Worm (Caenorhabditis elegans): Measurements from ENCODE around the gene F10E9.2.

The F10E9.2 gene

DNA sequence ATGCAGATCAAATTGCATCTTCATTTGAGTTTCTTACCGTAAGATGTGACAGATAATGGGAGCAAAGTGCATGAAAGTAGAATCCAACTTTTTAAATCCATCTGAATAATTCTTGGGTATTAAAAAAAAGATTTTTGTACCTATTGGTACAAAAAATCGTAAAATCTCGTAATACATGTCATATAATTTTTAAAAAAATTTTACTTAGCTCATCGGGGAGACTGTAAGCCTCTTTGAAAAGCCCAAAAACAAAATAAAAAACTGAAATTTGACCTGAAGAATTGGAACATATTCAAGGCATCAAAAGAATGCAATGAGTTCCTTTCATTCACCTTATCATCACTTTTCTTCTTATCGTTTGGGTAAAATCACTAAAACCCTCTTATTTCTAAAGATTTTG, 36.6 kb upstream of the F10E9.2 start, which contains the start of gene clec-160:
clec-160 (minus strand) TSS at position 101 of the 400 bp plus-strand sequence.
- no peak for TF ChIP-seq ztf-6 (GFP tag; IDR thresholded peaks at IDR 0.05)
- TF ChIP-seq hrde-1 (tag; optimal IDR thresholded peaks at IDR 0.05; ENCODE audit: borderline replicate concordance) = no peak
- no peak for TF ChIP-seq nfyb-1 (GFP tag; IDR thresholded peaks at IDR 0.05)
- no peak for TF ChIP-seq tbp1 (GFP tag; optimal IDR thresholded peaks at IDR 0.05)
- no peak for TF ChIP-seq mes-4 (tag; optimal IDR thresholded peaks at IDR 0.05)
- TF ChIP-seq rcor-1 (GFP tag; IDR thresholded peaks at IDR 0.05) = no peak
- no peak for TF ChIP-seq nhr-27 (tag; optimal IDR thresholded peaks at IDR 0.05)
- TF ChIP-seq hmg-20 (GFP tag; IDR thresholded peaks at IDR 0.05) = no peak
- no peak for TF ChIP-seq tbx-9 (tag; optimal IDR thresholded peaks at IDR 0.05; ENCODE audit: borderline replicate concordance)
- no peak for TF ChIP-seq dpl-1 (GFP tag; optimal IDR thresholded peaks at IDR 0.05)
- no peak for TF ChIP-seq pha-4 (tag; optimal IDR thresholded peaks at IDR 0.05)
- no peak for TF ChIP-seq snpc-1.3 (tag; optimal IDR thresholded peaks at IDR 0.05; ENCODE audit: insufficient read depth)
- TF ChIP-seq xnd-1 (tag; optimal IDR thresholded peaks at IDR 0.05) = no peak
- no peak for TF ChIP-seq lin-54 (GFP tag; optimal IDR thresholded peaks at IDR 0.05)

DNA sequence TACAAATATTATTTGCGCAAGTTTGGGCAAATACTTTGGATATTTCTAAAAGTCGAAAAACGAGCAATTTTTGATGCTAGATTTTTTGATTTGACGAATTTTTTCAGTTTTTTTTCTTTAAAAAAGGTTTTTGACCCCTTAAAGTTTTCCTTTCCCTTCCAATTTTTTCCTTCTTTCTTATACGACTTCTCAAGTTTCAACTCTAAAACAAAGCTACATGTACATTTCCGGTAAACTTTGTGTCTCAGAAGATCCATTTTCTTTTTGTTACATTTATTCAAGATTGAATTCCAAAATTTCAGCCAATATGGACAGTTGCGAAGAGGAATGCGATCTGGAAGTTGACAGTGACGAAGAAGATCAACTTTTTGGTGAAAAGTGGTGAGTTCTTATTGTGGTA, 33.7 kb upstream of the F10E9.2 start, which contains the start of gene mig-10:
mig-10 (plus strand) TSS at position 301 of the 400 bp plus-strand sequence.
- no peak for TF ChIP-seq sea-2 (GFP tag; IDR thresholded peaks at IDR 0.05)
- no peak for TF ChIP-seq mes-4 (tag; optimal IDR thresholded peaks at IDR 0.05)
- no peak for TF ChIP-seq akir-1 (GFP tag; optimal IDR thresholded peaks at IDR 0.05)
- no peak for TF ChIP-seq B0261.1 (tag; optimal IDR thresholded peaks at IDR 0.05)
- no peak for TF ChIP-seq mel-28 (tag; optimal IDR thresholded peaks at IDR 0.05; ENCODE audit: borderline replicate concordance)
- TF ChIP-seq hmg-20 (GFP tag; IDR thresholded peaks at IDR 0.05) = no peak
- TF ChIP-seq B0336.3 (GFP tag; IDR thresholded peaks at IDR 0.05) = no peak
- no peak for TF ChIP-seq ccch-3 (GFP tag; optimal IDR thresholded peaks at IDR 0.05)
- no peak for TF ChIP-seq nfyb-1 (GFP tag; IDR thresholded peaks at IDR 0.05)

DNA sequence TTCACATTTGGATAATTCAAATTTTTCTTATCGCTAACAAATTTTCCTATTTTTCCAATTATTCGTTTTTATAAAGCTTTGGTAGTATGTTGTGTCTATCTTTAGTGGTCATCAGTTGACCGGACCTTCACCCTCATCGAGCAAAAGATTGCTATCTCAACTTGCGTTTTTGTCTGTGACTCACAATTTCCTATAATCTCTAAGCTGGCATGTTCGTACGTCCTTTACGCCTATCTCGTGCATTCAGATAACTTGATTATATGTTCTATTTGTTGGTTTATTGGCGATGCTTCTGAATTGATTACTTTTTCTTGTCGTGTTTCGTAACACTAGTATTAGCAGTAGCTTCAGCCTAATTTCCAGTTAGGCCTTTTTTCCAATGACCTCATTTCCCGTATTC, 32.9 kb upstream of the F10E9.2 start:
- no peak for TF ChIP-seq athp-1 (tag; optimal IDR thresholded peaks at IDR 0.05)
- TF ChIP-seq mel-28 (tag; optimal IDR thresholded peaks at IDR 0.05; ENCODE audit: borderline replicate concordance) = no peak
- TF ChIP-seq akir-1 (GFP tag; optimal IDR thresholded peaks at IDR 0.05) = no peak
- no peak for TF ChIP-seq efl-1 (GFP tag; optimal IDR thresholded peaks at IDR 0.05)
- TF ChIP-seq cebp-2 (GFP tag; IDR thresholded peaks at IDR 0.05) = no peak
- no peak for TF ChIP-seq snpc-4 (GFP tag; optimal IDR thresholded peaks at IDR 0.05)
- TF ChIP-seq snpc-4 (tag; optimal IDR thresholded peaks at IDR 0.05) = no peak
- TF ChIP-seq C17E4.6 (GFP tag; IDR thresholded peaks at IDR 0.05) = no peak
- TF ChIP-seq lin-26 (GFP tag; IDR thresholded peaks at IDR 0.05) = no peak
- TF ChIP-seq ztf-25 (GFP tag; IDR thresholded peaks at IDR 0.05) = no peak
- TF ChIP-seq egrh-3 (GFP tag; IDR thresholded peaks at IDR 0.05) = no peak
- TF ChIP-seq F37B4.10 (GFP tag; IDR thresholded peaks at IDR 0.05) = no peak
- no peak for TF ChIP-seq ceh-40 (GFP tag; IDR thresholded peaks at IDR 0.05)
- TF ChIP-seq die-1 (tag; optimal IDR thresholded peaks at IDR 0.05) = no peak
- no peak for TF ChIP-seq chd-7 (tag; optimal IDR thresholded peaks at IDR 0.05)

DNA sequence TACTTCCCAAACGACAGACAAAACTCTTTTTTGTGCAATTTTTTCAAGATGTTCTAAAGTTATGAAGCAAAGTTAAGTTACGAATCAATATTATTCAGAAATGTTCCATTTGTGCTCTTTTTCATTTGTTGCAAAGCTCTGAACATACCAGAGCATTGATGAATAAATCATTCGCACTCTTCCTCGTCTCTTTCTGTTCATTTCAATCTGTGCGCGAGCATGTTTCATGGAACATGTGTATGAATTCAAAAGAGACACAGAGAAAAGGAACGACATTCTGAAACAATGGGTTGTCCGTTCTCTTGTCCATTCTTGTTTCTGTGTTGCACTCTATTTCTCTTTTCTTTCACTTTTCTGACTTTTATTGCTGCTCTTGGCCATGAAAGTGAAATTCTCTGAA, 32.1 kb upstream of the F10E9.2 start:
- TF ChIP-seq pbrm-1 (GFP tag; IDR thresholded peaks at IDR 0.05) (no peak), bed-2 (GFP tag; IDR thresholded peaks at IDR 0.05) (no peak), ztf-6 (GFP tag; IDR thresholded peaks at IDR 0.05) (no peak), F57C9.4 (tag; optimal IDR thresholded peaks at IDR 0.05) (no peak), hlh-26 (GFP tag; conservative IDR thresholded peaks at IDR 0.05) (no peak), atf-7 (tag; optimal IDR thresholded peaks at IDR 0.05) (no peak), lin-54 (GFP tag; optimal IDR thresholded peaks at IDR 0.05) (no peak), xnd-1 (tag; optimal IDR thresholded peaks at IDR 0.05) (no peak)
